Fruit fly (Drosophila melanogaster): ENCODE data around the gene 4E-T.

Gene 4E-T

dm6 chr4:988379-988778 is 30.2 kb upstream of the 4E-T start (continued):
- TF ChIP-seq gsb-n (tag; optimal IDR thresholded peaks at IDR 0.05) (peak; percentile 56), otp (GFP tag; IDR thresholded peaks at IDR 0.05) (no peak), nerfin-1 (tag; optimal IDR thresholded peaks at IDR 0.05) (peak; percentile 86), CTCF (GFP tag; optimal IDR thresholded peaks at IDR 0.05) (no peak), CG15514 (GFP tag; optimal IDR thresholded peaks at IDR 0.05) (no peak), jigr1 (GFP tag; IDR thresholded peaks at IDR 0.05) (no peak), CG7745 (tag; optimal IDR thresholded peaks at IDR 0.05) (no peak)

- TF ChIP-seq gsb-n (tag; optimal IDR thresholded peaks at IDR 0.05): peak; percentile 25
- no peak for TF ChIP-seq CG9932 (GFP tag; IDR thresholded peaks at IDR 0.05)
- TF ChIP-seq CG12219 (GFP tag; optimal IDR thresholded peaks at IDR 0.05): no peak
- no peak for TF ChIP-seq esg (GFP tag; conservative IDR thresholded peaks at IDR 0.05)
- TF ChIP-seq luna (GFP tag; optimal IDR thresholded peaks at IDR 0.05): no peak
- peak; percentile 46 for TF ChIP-seq nerfin-1 (tag; optimal IDR thresholded peaks at IDR 0.05)
- TF ChIP-seq zen (tag; optimal IDR thresholded peaks at IDR 0.05): no peak
- TF ChIP-seq fu2 (GFP tag; optimal IDR thresholded peaks at IDR 0.05): no peak
- TF ChIP-seq CG5180 (GFP tag; optimal IDR thresholded peaks at IDR 0.05): no peak
- TF ChIP-seq CG2199 (GFP tag; IDR thresholded peaks at IDR 0.05): peak; percentile 99
- no peak for TF ChIP-seq zfh2 (GFP tag; optimal IDR thresholded peaks at IDR 0.05)
- no peak for TF ChIP-seq nau (GFP tag; optimal IDR thresholded peaks at IDR 0.05)
- TF ChIP-seq tll (GFP tag; optimal IDR thresholded peaks at IDR 0.05): peak in 1 of 2 experiments; percentile 84
- TF ChIP-seq Hey (tag; optimal IDR thresholded peaks at IDR 0.05): peak; percentile 70
- TF ChIP-seq pan (optimal IDR thresholded peaks at IDR 0.05): no peak
- no peak for TF ChIP-seq pan (GFP tag; optimal IDR thresholded peaks at IDR 0.05 in 1 of 2, IDR thresholded peaks at IDR 0.05 in 1 of 2)
- no peak for TF ChIP-seq inv (GFP tag; IDR thresholded peaks at IDR 0.05; ENCODE audit: partially characterized antibody)
- TF ChIP-seq CHES-1-like (GFP tag; optimal IDR thresholded peaks at IDR 0.05): no peak
- TF ChIP-seq Oaz (GFP tag; IDR thresholded peaks at IDR 0.05): no peak
- no peak for TF ChIP-seq CG2116 (GFP tag; optimal IDR thresholded peaks at IDR 0.05)
- TF ChIP-seq Doc2 (GFP tag; IDR thresholded peaks at IDR 0.05): no peak
- TF ChIP-seq CG31365 (tag; optimal IDR thresholded peaks at IDR 0.05): no peak
- no peak for TF ChIP-seq Sry-β (GFP tag; optimal IDR thresholded peaks at IDR 0.05)
- no peak for TF ChIP-seq tx (GFP tag; optimal IDR thresholded peaks at IDR 0.05)
- TF ChIP-seq CG7786 (GFP tag; optimal IDR thresholded peaks at IDR 0.05): no peak
- TF ChIP-seq CG33557 (GFP tag; optimal IDR thresholded peaks at IDR 0.05): no peak
- no peak for TF ChIP-seq Bgb (GFP tag; IDR thresholded peaks at IDR 0.05; ENCODE audit: partially characterized antibody)
- TF ChIP-seq HLH3B (GFP tag; IDR thresholded peaks at IDR 0.05): no peak
- TF ChIP-seq CG42726 (GFP tag; IDR thresholded peaks at IDR 0.05; ENCODE audit: partially characterized antibody): no peak
- peak; percentile 62 for TF ChIP-seq pros (GFP tag; optimal IDR thresholded peaks at IDR 0.05)
- TF ChIP-seq sim (GFP tag; IDR thresholded peaks at IDR 0.05): 0 out of 2 replicates have a peak, but pooled peaks have one; percentile 8
- peak; percentile 25 for TF ChIP-seq CG13894 (tag; optimal IDR thresholded peaks at IDR 0.05)
- TF ChIP-seq pho (GFP tag; optimal IDR thresholded peaks at IDR 0.05): no peak
- TF ChIP-seq CoRest (tag; optimal IDR thresholded peaks at IDR 0.05): no peak
- peak; percentile 10 for TF ChIP-seq Nf-YC (tag; optimal IDR thresholded peaks at IDR 0.05)
- TF ChIP-seq gcm2 (GFP tag; optimal IDR thresholded peaks at IDR 0.05): no peak
- no peak for TF ChIP-seq CG11247 (GFP tag; IDR thresholded peaks at IDR 0.05)
- TF ChIP-seq vvl (GFP tag; IDR thresholded peaks at IDR 0.05): no peak
- TF ChIP-seq CG14965 (GFP tag; optimal IDR thresholded peaks at IDR 0.05; ENCODE audit: borderline replicate concordance): no peak
- peak; percentile 40 for TF ChIP-seq CG15479 (GFP tag; optimal IDR thresholded peaks at IDR 0.05)
- TF ChIP-seq mam (GFP tag; optimal IDR thresholded peaks at IDR 0.05): no peak
- peak; percentile 8 for TF ChIP-seq Sry-δ (GFP tag; optimal IDR thresholded peaks at IDR 0.05)
- TF ChIP-seq Tbp (GFP tag; optimal IDR thresholded peaks at IDR 0.05): no peak
- TF ChIP-seq CG13296 (GFP tag; optimal IDR thresholded peaks at IDR 0.05): no peak
- TF ChIP-seq lola (GFP tag; optimal IDR thresholded peaks at IDR 0.05): no peak
Observed at dm6 chr4:984755-985154, 26.6 kb upstream of the 4E-T start.
